Fruit fly (Drosophila melanogaster) S2 (cell line): ENCODE data around the gene CG18477.

Experiments used
- CG8478 ChIP-seq: fragments of >200 bp; optimal IDR thresholded peaks from 2 replicates; lab custom pipeline; 2018
- CTCF ChIP-seq, 2 experiments: fragments of >200 bp; optimal IDR thresholded peaks; 2 replicates each; lab custom pipeline; 2018

dm6 chr2L:15614728-15615127 lies 46.1 kb upstream of the CG18477 start, which contains the start of gene CG15254:
- no peak for TF ChIP-seq CG8478 (lab: Kevin White, UChicago)
- TF ChIP-seq CTCF (optimal IDR thresholded peaks at IDR 0.05; lab: Kevin White, UChicago): no peak
